Fruit fly (Drosophila melanogaster) S2 (cell line): ENCODE measurements around the gene p23.

Source experiments
- CG8478 ChIP-seq: fragments of >200 bp; optimal IDR thresholded peaks from 2 replicates; lab custom pipeline; 2018
- CTCF ChIP-seq, 2 experiments: fragments of >200 bp; optimal IDR thresholded peaks; 2 replicates each; lab custom pipeline; 2018

dm6 chr3R:9644620-9645019 is 33.1 kb upstream of the p23 start:
- no peak for TF ChIP-seq CTCF (optimal IDR thresholded peaks at IDR 0.05; lab: Kevin White, UChicago)
- TF ChIP-seq CG8478 (lab: Kevin White, UChicago): no peak
